Worm (Caenorhabditis elegans): ENCODE data around the gene F13D12.8.
A peak's percentile ranks its signal among the peaks of the same experiment; 100 is the strongest.

Gene F13D12.8

ce11 chrII:11725615-11726014 is 6.8 kb downstream of the F13D12.8 start:
- TF ChIP-seq set-16 (GFP tag; IDR thresholded peaks at IDR 0.05) (peak; percentile 39; the same call in 1 of the 2 replicates), egl-27 (tag; optimal IDR thresholded peaks at IDR 0.05) (no peak), aha-1 (tag) (peak; percentile 85), dmd-6 (GFP tag; IDR thresholded peaks at IDR 0.05) (no peak), ztf-7 (tag; optimal IDR thresholded peaks at IDR 0.05) (no peak), spr-1 (tag; optimal IDR thresholded peaks at IDR 0.05) (no peak)

ce11 chrII:11724362-11724761 is 8.0 kb downstream of the F13D12.8 start:
- peak; percentile 2 for TF ChIP-seq F37D6.2 (tag; optimal IDR thresholded peaks at IDR 0.05)
- no peak for TF ChIP-seq mxl-3 (GFP tag; optimal IDR thresholded peaks at IDR 0.05)
- TF ChIP-seq madf-5 (GFP tag; IDR thresholded peaks at IDR 0.05): no peak
- TF ChIP-seq daf-19 (GFP tag; conservative IDR thresholded peaks at IDR 0.05): no peak
- TF ChIP-seq unc-62 (GFP tag; optimal IDR thresholded peaks at IDR 0.05 in 1 of 2): peak in 1 of 2 experiments; percentile 92
- no peak for TF ChIP-seq unc-62 (tag; optimal IDR thresholded peaks at IDR 0.05)
- peak; percentile 45 for TF ChIP-seq spr-1 (tag; optimal IDR thresholded peaks at IDR 0.05)
- TF ChIP-seq pha-4 (GFP tag; IDR thresholded peaks at IDR 0.05): no peak
- TF ChIP-seq pha-4 (tag; optimal IDR thresholded peaks at IDR 0.05): no peak
- TF ChIP-seq mes-2 (tag; optimal IDR thresholded peaks at IDR 0.05; ENCODE audit: poor library complexity, severe bottlenecking): peak; percentile 18
- no peak for TF ChIP-seq tag-97 (GFP tag; IDR thresholded peaks at IDR 0.05)
- TF ChIP-seq jun-1 (tag; optimal IDR thresholded peaks at IDR 0.05): no peak
- TF ChIP-seq lsy-2 (tag; optimal IDR thresholded peaks at IDR 0.05): peak in 1 of 2 experiments; percentile 75
- TF ChIP-seq D1046.2 (GFP tag; IDR thresholded peaks at IDR 0.05): no peak
- TF ChIP-seq nhr-28 (tag; optimal IDR thresholded peaks at IDR 0.05): peak; percentile 44
- no peak for TF ChIP-seq nhr-48 (tag; optimal IDR thresholded peaks at IDR 0.05)
- peak; percentile 78 to 99 for TF ChIP-seq hif-1 (tag; optimal IDR thresholded peaks at IDR 0.05)
- no peak for TF ChIP-seq unc-130 (GFP tag; optimal IDR thresholded peaks at IDR 0.05)
- TF ChIP-seq egl-27 (tag; optimal IDR thresholded peaks at IDR 0.05): no peak
- TF ChIP-seq hlh-30 (tag; optimal IDR thresholded peaks at IDR 0.05; ENCODE audit: insufficient read depth): peak; percentile 50
- TF ChIP-seq nhr-10 (tag; optimal IDR thresholded peaks at IDR 0.05): no peak
- no peak for TF ChIP-seq arid-1 (GFP tag; conservative IDR thresholded peaks at IDR 0.05)
- TF ChIP-seq hmg-1.1 (GFP tag; IDR thresholded peaks at IDR 0.05): peak; percentile 49; the same call in 1 of the 2 replicates
- TF ChIP-seq saeg-2 (GFP tag; IDR thresholded peaks at IDR 0.05): no peak
- no peak for TF ChIP-seq ceh-44 (GFP tag; IDR thresholded peaks at IDR 0.05)
- TF ChIP-seq daf-8 (GFP tag; IDR thresholded peaks at IDR 0.05): no peak
- no peak for TF ChIP-seq F44E2.7 (GFP tag; IDR thresholded peaks at IDR 0.05)
- no peak for TF ChIP-seq nhr-41 (GFP tag; IDR thresholded peaks at IDR 0.05)
- TF ChIP-seq zip-2 (tag; optimal IDR thresholded peaks at IDR 0.05): no peak
- no peak for TF ChIP-seq dpl-1 (GFP tag; optimal IDR thresholded peaks at IDR 0.05)
- no peak for TF ChIP-seq gei-8 (GFP tag; optimal IDR thresholded peaks at IDR 0.05)
- TF ChIP-seq ztf-11 (tag; optimal IDR thresholded peaks at IDR 0.05): no peak
- TF ChIP-seq cey-2 (tag; optimal IDR thresholded peaks at IDR 0.05; ENCODE audit: borderline replicate concordance, insufficient read depth): no peak
- TF ChIP-seq egl-43 (GFP tag; IDR thresholded peaks at IDR 0.05): no peak
- no peak for TF ChIP-seq attf-4 (tag; optimal IDR thresholded peaks at IDR 0.05)
- TF ChIP-seq duxl-1 (tag; optimal IDR thresholded peaks at IDR 0.05; ENCODE audit: poor library complexity): no peak
- no peak for TF ChIP-seq fos-1 (tag; optimal IDR thresholded peaks at IDR 0.05)
- no peak for TF ChIP-seq snpc-4 (tag; optimal IDR thresholded peaks at IDR 0.05)
- TF ChIP-seq lin-15B (tag; optimal IDR thresholded peaks at IDR 0.05): no peak
- TF ChIP-seq nhr-42 (GFP tag; IDR thresholded peaks at IDR 0.05): no peak
- no peak for TF ChIP-seq nhr-102 (tag; optimal IDR thresholded peaks at IDR 0.05)
- TF ChIP-seq lir-3 (tag; optimal IDR thresholded peaks at IDR 0.05): no peak
- no peak for TF ChIP-seq ztf-7 (tag; optimal IDR thresholded peaks at IDR 0.05)
- TF ChIP-seq zfp-3 (GFP tag; conservative IDR thresholded peaks at IDR 0.05): peak; percentile 46; the same call in 1 of the 2 replicates
- peak; percentile 36 for TF ChIP-seq lin-13 (GFP tag; optimal IDR thresholded peaks at IDR 0.05)
- TF ChIP-seq lin-29 (GFP tag; IDR thresholded peaks at IDR 0.05): no peak
- peak; percentile 61; the same call in 1 of the 2 replicates for TF ChIP-seq ctbp-1 (GFP tag; IDR thresholded peaks at IDR 0.05)

All from whole organism, L4 larva.